Worm (Caenorhabditis elegans): ENCODE results near the gene tni-4.

DNA sequence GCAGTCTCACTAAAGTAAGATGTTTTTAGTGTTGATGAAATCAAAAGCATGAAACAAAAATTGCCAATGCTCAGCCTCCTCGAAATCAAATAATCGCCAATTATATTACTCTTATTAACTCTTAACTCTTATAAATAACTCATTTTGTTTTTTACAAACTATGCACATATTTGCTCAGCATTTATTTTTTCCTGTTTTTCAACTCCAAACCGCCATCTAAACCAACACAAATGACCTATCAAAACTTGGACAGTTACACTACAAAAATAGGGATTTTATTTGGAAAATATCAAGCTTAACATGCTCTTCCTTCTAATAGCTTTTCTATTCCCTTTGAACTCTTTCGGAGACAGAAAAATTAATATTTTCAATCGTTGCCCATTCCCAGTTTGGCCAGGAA, 24.2 kb downstream of the tni-4 start, which contains the start of gene thn-6:
- no peak for TF ChIP-seq elt-1 (tag; optimal IDR thresholded peaks at IDR 0.05; ENCODE audit: borderline replicate concordance, insufficient read depth)
- no peak for TF ChIP-seq ces-1 (GFP tag; optimal IDR thresholded peaks at IDR 0.05)
- no peak for TF ChIP-seq unc-62 (GFP tag; optimal IDR thresholded peaks at IDR 0.05)
- TF ChIP-seq nhr-28 (tag; optimal IDR thresholded peaks at IDR 0.05) = no peak
- no peak for TF ChIP-seq ceh-43 (GFP tag; optimal IDR thresholded peaks at IDR 0.05)
- TF ChIP-seq nhr-12 (tag; optimal IDR thresholded peaks at IDR 0.05) = no peak
- no peak for TF ChIP-seq sptf-1 (tag; optimal IDR thresholded peaks at IDR 0.05)
- no peak for TF ChIP-seq pha-4 (tag; optimal IDR thresholded peaks at IDR 0.05)
- TF ChIP-seq lsy-2 (tag; optimal IDR thresholded peaks at IDR 0.05) = no peak
- TF ChIP-seq mls-2 (tag; optimal IDR thresholded peaks at IDR 0.05) = no peak
- TF ChIP-seq cnd-1 (tag; optimal IDR thresholded peaks at IDR 0.05) = no peak
- no peak for TF ChIP-seq ceh-83 (GFP tag; optimal IDR thresholded peaks at IDR 0.05)
- TF ChIP-seq lin-13 (tag; optimal IDR thresholded peaks at IDR 0.05) = no peak

Measured in whole organism, mixed stage, embryonic.